Worm (Caenorhabditis elegans): ENCODE results near the gene M70.5.

Gene M70.5

ce11 chrIV:2221350-2221749, 54.1 kb downstream of the M70.5 start:
- TF ChIP-seq dve-1 (tag; optimal IDR thresholded peaks at IDR 0.05) (no peak), ceh-18 (tag; optimal IDR thresholded peaks at IDR 0.05) (peak; percentile 8), hlh-15 (tag; optimal IDR thresholded peaks at IDR 0.05) (no peak), ceh-48 (tag; optimal IDR thresholded peaks at IDR 0.05) (no peak), nhr-232 (tag; optimal IDR thresholded peaks at IDR 0.05) (no peak)

ce11 chrIV:2220896-2221295, 54.5 kb downstream of the M70.5 start:
- TF ChIP-seq ahr-1 (tag; optimal IDR thresholded peaks at IDR 0.05) (no peak), rnt-1 (tag; optimal IDR thresholded peaks at IDR 0.05) (no peak), elt-4 (tag; optimal IDR thresholded peaks at IDR 0.05) (no peak), ets-4 (tag; optimal IDR thresholded peaks at IDR 0.05) (no peak), sox-2 (GFP tag; IDR thresholded peaks at IDR 0.05) (no peak), fkh-10 (GFP tag; optimal IDR thresholded peaks at IDR 0.05) (no peak), fkh-6 (tag; optimal IDR thresholded peaks at IDR 0.05) (no peak), C08G9.2 (tag; optimal IDR thresholded peaks at IDR 0.05) (no peak), dmd-4 (tag; optimal IDR thresholded peaks at IDR 0.05; ENCODE audit: borderline replicate concordance) (no peak), ceh-9 (tag; optimal IDR thresholded peaks at IDR 0.05) (no peak), tbx-2 (tag; optimal IDR thresholded peaks at IDR 0.05) (no peak), pqm-1 (tag; optimal IDR thresholded peaks at IDR 0.05) (no peak), dve-1 (tag; optimal IDR thresholded peaks at IDR 0.05) (no peak)

ce11 chrIV:2220147-2220546, 55.3 kb downstream of the M70.5 start:
- TF ChIP-seq pat-9 (tag; optimal IDR thresholded peaks at IDR 0.05) (no peak), hlh-30 (tag; optimal IDR thresholded peaks at IDR 0.05; ENCODE audit: insufficient read depth) (peak; percentile 69)

ce11 chrIV:2219334-2219755, 56.1 kb downstream of the M70.5 start:
- TF ChIP-seq hlh-30 (tag; optimal IDR thresholded peaks at IDR 0.05; ENCODE audit: insufficient read depth) (peak; percentile 98), pha-2 (tag; optimal IDR thresholded peaks at IDR 0.05) (peak; percentile 43), ets-4 (tag; optimal IDR thresholded peaks at IDR 0.05) (peak; percentile 49), npax-4 (tag; optimal IDR thresholded peaks at IDR 0.05) (no peak), pat-9 (tag; optimal IDR thresholded peaks at IDR 0.05) (peak; percentile 73), ama-1 (optimal IDR thresholded peaks at IDR 0.05) (no peak), nfya-1 (tag; optimal IDR thresholded peaks at IDR 0.05) (peak; percentile 88), tbx-2 (tag; optimal IDR thresholded peaks at IDR 0.05) (peak; percentile 81), unc-3 (GFP tag; conservative IDR thresholded peaks at IDR 0.05) (no peak), unc-3 (tag; optimal IDR thresholded peaks at IDR 0.05) (no peak), eyg-1 (tag; optimal IDR thresholded peaks at IDR 0.05) (peak; percentile 27), unc-86 (tag; optimal IDR thresholded peaks at IDR 0.05) (peak; percentile 21), rnt-1 (tag; optimal IDR thresholded peaks at IDR 0.05) (peak; percentile 69), sdc-2 (tag; optimal IDR thresholded peaks at IDR 0.05) (no peak), Y22D7AL.16 (tag; optimal IDR thresholded peaks at IDR 0.05) (no peak), dve-1 (tag; optimal IDR thresholded peaks at IDR 0.05) (peak; percentile 74), T23F11.4 (GFP tag; optimal IDR thresholded peaks at IDR 0.05) (peak; percentile 50), ztf-16 (tag; optimal IDR thresholded peaks at IDR 0.05) (peak; percentile 55), unc-55 (GFP tag; optimal IDR thresholded peaks at IDR 0.05) (peak; percentile 95), C38D4.7 (GFP tag; optimal IDR thresholded peaks at IDR 0.05) (no peak), mec-3 (tag; optimal IDR thresholded peaks at IDR 0.05; ENCODE audit: borderline replicate concordance) (no peak), ceh-22 (tag; optimal IDR thresholded peaks at IDR 0.05) (peak; percentile 86), unc-42 (tag; optimal IDR thresholded peaks at IDR 0.05) (peak; percentile 62), sox-4 (tag; optimal IDR thresholded peaks at IDR 0.05) (no peak), ceh-34 (tag; optimal IDR thresholded peaks at IDR 0.05) (peak; percentile 77), hlh-13 (GFP tag; optimal IDR thresholded peaks at IDR 0.05) (no peak), C08G9.2 (tag; optimal IDR thresholded peaks at IDR 0.05) (peak; percentile 41), pros-1 (tag; optimal IDR thresholded peaks at IDR 0.05) (peak; percentile 38), K09A11.1 (tag; optimal IDR thresholded peaks at IDR 0.05; ENCODE audit: insufficient read depth) (peak; percentile 20), fax-1 (tag; optimal IDR thresholded peaks at IDR 0.05) (no peak), ceh-19 (GFP tag; optimal IDR thresholded peaks at IDR 0.05) (peak; percentile 81), che-1 (tag; optimal IDR thresholded peaks at IDR 0.05) (peak; percentile 53), ceh-48 (tag; optimal IDR thresholded peaks at IDR 0.05) (no peak), ceh-45 (GFP tag; IDR thresholded peaks at IDR 0.05) (no peak), pax-1 (tag; optimal IDR thresholded peaks at IDR 0.05) (no peak), ceh-18 (tag; optimal IDR thresholded peaks at IDR 0.05) (peak; percentile 91), fkh-10 (GFP tag; optimal IDR thresholded peaks at IDR 0.05) (no peak)
